Worm (Caenorhabditis elegans): ENCODE measurements around the gene C10A4.10.

The C10A4.10 gene

ce11 chrX:7409030-7409429, 10.3 kb downstream of the C10A4.10 start:
- TF ChIP-seq unc-62 (GFP tag; optimal IDR thresholded peaks at IDR 0.05 in 1 of 2) (peak in 1 of 2 experiments; percentile 94), unc-62 (tag; optimal IDR thresholded peaks at IDR 0.05) (no peak), dmd-8 (GFP tag; IDR thresholded peaks at IDR 0.05) (no peak)

ce11 chrX:7409935-7410334, 11.3 kb downstream of the C10A4.10 start, which contains the start of gene C10A4.2:
TSS of gene C10A4.2 (plus strand) at chrX:7410235.
- TF ChIP-seq hlh-11 (tag; optimal IDR thresholded peaks at IDR 0.05) (no peak), nhr-48 (tag; optimal IDR thresholded peaks at IDR 0.05) (no peak), snpc-4 (tag; optimal IDR thresholded peaks at IDR 0.05) (no peak), lin-38 (GFP tag; IDR thresholded peaks at IDR 0.05) (no peak), spr-1 (tag; optimal IDR thresholded peaks at IDR 0.05) (no peak), vab-7 (GFP tag; IDR thresholded peaks at IDR 0.05) (no peak), F49E8.2 (tag; optimal IDR thresholded peaks at IDR 0.05; ENCODE audit: borderline replicate concordance) (no peak), dve-1 (tag; optimal IDR thresholded peaks at IDR 0.05; ENCODE audit: insufficient read depth) (no peak), cey-2 (tag; optimal IDR thresholded peaks at IDR 0.05; ENCODE audit: borderline replicate concordance, insufficient read depth) (no peak), dmd-8 (GFP tag; IDR thresholded peaks at IDR 0.05) (no peak), ZK337.2 (GFP tag; IDR thresholded peaks at IDR 0.05) (no peak), ztf-7 (tag; optimal IDR thresholded peaks at IDR 0.05) (no peak), Y48G9A.11 (GFP tag; IDR thresholded peaks at IDR 0.05) (no peak), ceh-82 (tag; optimal IDR thresholded peaks at IDR 0.05) (no peak), lin-13 (GFP tag; optimal IDR thresholded peaks at IDR 0.05) (no peak)

- TF ChIP-seq pha-4 (GFP tag; IDR thresholded peaks at IDR 0.05) (no peak), pha-4 (tag; optimal IDR thresholded peaks at IDR 0.05) (no peak), unc-62 (GFP tag; optimal IDR thresholded peaks at IDR 0.05 in 1 of 2) (no peak), unc-62 (tag; optimal IDR thresholded peaks at IDR 0.05) (no peak), ZK546.5 (tag; optimal IDR thresholded peaks at IDR 0.05) (no peak), Y5F2A.4 (GFP tag; optimal IDR thresholded peaks at IDR 0.05) (no peak), egl-27 (tag; optimal IDR thresholded peaks at IDR 0.05) (no peak), daf-12 (tag; optimal IDR thresholded peaks at IDR 0.05) (no peak), nhr-102 (tag; optimal IDR thresholded peaks at IDR 0.05) (no peak), nhr-25 (tag; optimal IDR thresholded peaks at IDR 0.05; ENCODE audit: borderline replicate concordance, insufficient read depth) (no peak), F26F4.8 (GFP tag; conservative IDR thresholded peaks at IDR 0.05) (no peak), T20F7.1 (GFP tag; optimal IDR thresholded peaks at IDR 0.05) (no peak)
Measured at ce11 chrX:7415420-7415819, 16.7 kb downstream of the C10A4.10 start, which contains the start of gene C10A4.7. TSS of gene C10A4.7 (minus strand) at chrX:7415520.

ce11 chrX:7416082-7416481, 17.4 kb downstream of the C10A4.10 start, which contains the start of gene C10A4.1:
TSS of gene C10A4.1 (plus strand) at chrX:7416382.
- TF ChIP-seq skn-1 (tag; optimal IDR thresholded peaks at IDR 0.05) (no peak), Y105C5A.15 (GFP tag; IDR thresholded peaks at IDR 0.05) (no peak), dpl-1 (GFP tag; optimal IDR thresholded peaks at IDR 0.05) (no peak), daf-16 (GFP tag; optimal IDR thresholded peaks at IDR 0.05) (no peak), daf-16 (tag; optimal IDR thresholded peaks at IDR 0.05) (no peak), attf-4 (tag; optimal IDR thresholded peaks at IDR 0.05) (no peak), Y48G9A.11 (GFP tag; IDR thresholded peaks at IDR 0.05) (no peak), mdt-29 (GFP tag; IDR thresholded peaks at IDR 0.05) (no peak), zip-11 (GFP tag; IDR thresholded peaks at IDR 0.05) (no peak), nhr-77 (tag; optimal IDR thresholded peaks at IDR 0.05) (no peak), madf-5 (GFP tag; IDR thresholded peaks at IDR 0.05) (no peak), T20F7.1 (GFP tag; optimal IDR thresholded peaks at IDR 0.05) (no peak), lin-13 (GFP tag; optimal IDR thresholded peaks at IDR 0.05) (no peak), lin-38 (GFP tag; IDR thresholded peaks at IDR 0.05) (no peak), dmd-8 (GFP tag; IDR thresholded peaks at IDR 0.05) (no peak), arid-1 (GFP tag; conservative IDR thresholded peaks at IDR 0.05) (no peak)

Measured in whole organism, L4 larva.